Fruit fly (Drosophila melanogaster) whole organism, embryonic: ENCODE results near the gene CG5254.

ENCODE experiments used
- Asciz ChIP-seq: fragments of 200-800 bp; sonication (Bioruptor generic); optimal IDR thresholded peaks from 2 replicates; lab custom pipeline; 2017; ENCODE audit warnings: missing biosample characterization, mild to moderate bottlenecking, missing genetic modification characterization, missing genetic modification reagents
- Atf3 ChIP-seq: fragments of 200-800 bp; sonication (Bioruptor generic); optimal IDR thresholded peaks from 3 replicates; lab custom pipeline; 2016; ENCODE audit warnings: missing biosample characterization, missing genetic modification characterization
- B-H1 ChIP-seq: fragments of 200-800 bp; sonication (Bioruptor generic); IDR thresholded peaks from 3 replicates; pipeline ENCODE4 v1.3.6; 2022; ENCODE audit warnings: missing biosample characterization, missing genetic modification characterization
- Bgb ChIP-seq: fragments of 200-800 bp; sonication (Bioruptor generic); IDR thresholded peaks from 2 replicates; pipeline ENCODE4 v1.3.6; 2022; ENCODE audit warnings: missing biosample characterization, missing genetic modification characterization; ENCODE audit not compliant: partially characterized antibody
- CG10321 ChIP-seq: fragments of 200-800 bp; sonication (Bioruptor generic); IDR thresholded peaks from 2 replicates; pipeline ENCODE4 v1.3.6; 2022; ENCODE audit warnings: missing biosample characterization, missing genetic modification characterization
- CG11723 ChIP-seq: fragments of 200-800 bp; sonication (Bioruptor generic); optimal IDR thresholded peaks from 2 replicates; lab custom pipeline; 2017; ENCODE audit warnings: missing biosample characterization, mild to moderate bottlenecking, missing genetic modification characterization
- CG12236 ChIP-seq: fragments of 200-800 bp; sonication (Bioruptor generic); optimal IDR thresholded peaks from 2 replicates; lab custom pipeline; 2016; ENCODE audit warnings: missing biosample characterization, missing genetic modification characterization
- CG14014 ChIP-seq: fragments of 200-800 bp; sonication (Bioruptor generic); IDR thresholded peaks from 2 replicates; pipeline ENCODE4 v1.3.6; 2022; ENCODE audit warnings: missing biosample characterization, missing genetic modification characterization
- CG1602 ChIP-seq: fragments of 200-800 bp; sonication (Bioruptor generic); optimal IDR thresholded peaks from 3 replicates; lab custom pipeline; 2016; ENCODE audit warnings: missing biosample characterization, missing genetic modification characterization
- CG16779 ChIP-seq: fragments of 200-800 bp; sonication (Bioruptor generic); IDR thresholded peaks from 2 replicates; pipeline ENCODE4 v1.3.6; 2022; ENCODE audit warnings: missing biosample characterization, missing genetic modification characterization
- CG17186 ChIP-seq: fragments of 200-800 bp; sonication (Bioruptor generic); optimal IDR thresholded peaks from 3 replicates; lab custom pipeline; 2017; ENCODE audit warnings: missing biosample characterization, missing genetic modification reagents, missing genetic modification characterization
- CG1792 ChIP-seq: fragments of 200-800 bp; sonication (Bioruptor generic); optimal IDR thresholded peaks from 2 replicates; lab custom pipeline; 2016; ENCODE audit warnings: missing biosample characterization, missing genetic modification characterization
- CG18262 ChIP-seq: fragments of 200-800 bp; optimal IDR thresholded peaks from 3 replicates; lab custom pipeline; 2019; ENCODE audit warnings: missing biosample characterization, mild to moderate bottlenecking, missing genetic modification characterization, moderate library complexity
- CG31441 ChIP-seq: fragments of 200-800 bp; sonication (Bioruptor generic); IDR thresholded peaks from 2 replicates; pipeline ENCODE4 v1.3.6; 2022; ENCODE audit warnings: missing biosample characterization, missing genetic modification characterization
- CG34422 ChIP-seq: fragments of 200-800 bp; sonication (Bioruptor generic); IDR thresholded peaks from 3 replicates; pipeline ENCODE4 v1.3.6; 2022; ENCODE audit warnings: missing biosample characterization, missing genetic modification characterization
- CG43689 ChIP-seq: fragments of 200-800 bp; sonication (Bioruptor generic); IDR thresholded peaks from 2 replicates; pipeline ENCODE4 v1.3.6; 2022; ENCODE audit warnings: missing biosample characterization, missing genetic modification characterization
- CG6254 ChIP-seq: fragments of 200-800 bp; sonication (Bioruptor generic); optimal IDR thresholded peaks from 3 replicates; lab custom pipeline; 2017; ENCODE audit warnings: mild to moderate bottlenecking, missing biosample characterization, missing genetic modification reagents, missing genetic modification characterization
- CG7786 ChIP-seq: fragments of 200-800 bp; sonication (Bioruptor generic); optimal IDR thresholded peaks from 2 replicates; lab custom pipeline; 2016; ENCODE audit warnings: missing biosample characterization, missing genetic modification characterization
- CG8388 ChIP-seq: fragments of 200-800 bp; sonication (Bioruptor generic); optimal IDR thresholded peaks from 2 replicates; lab custom pipeline; 2019; ENCODE audit warnings: missing biosample characterization, mild to moderate bottlenecking, missing genetic modification characterization, moderate library complexity
- CG8924 ChIP-seq: fragments of 200-800 bp; optimal IDR thresholded peaks from 3 replicates; lab custom pipeline; 2019; ENCODE audit warnings: missing biosample characterization, mild to moderate bottlenecking, missing genetic modification characterization, moderate library complexity
- CrebB ChIP-seq: fragments of 200-800 bp; sonication (Bioruptor generic); optimal IDR thresholded peaks from 3 replicates; lab custom pipeline; 2018; ENCODE audit warnings: missing biosample characterization, mild to moderate bottlenecking, missing genetic modification characterization
- D19B ChIP-seq: fragments of 200-800 bp; sonication (Bioruptor generic); optimal IDR thresholded peaks from 2 replicates; lab custom pipeline; 2017; ENCODE audit warnings: missing biosample characterization, mild to moderate bottlenecking, missing genetic modification characterization
- E2f2 ChIP-seq: fragments of 200-800 bp; sonication (Bioruptor generic); IDR thresholded peaks from 2 replicates; pipeline ENCODE4 v1.3.6; 2022; ENCODE audit warnings: missing biosample characterization, missing genetic modification characterization
- H15 ChIP-seq: fragments of 200-800 bp; sonication (Bioruptor generic); IDR thresholded peaks from 3 replicates; pipeline ENCODE4 v1.3.6; 2022; ENCODE audit warnings: missing biosample characterization, missing genetic modification characterization
- H2.0 ChIP-seq: fragments of 200-800 bp; sonication (Bioruptor generic); IDR thresholded peaks from 2 replicates; pipeline ENCODE4 v1.3.6; 2022; ENCODE audit warnings: missing biosample characterization, missing genetic modification characterization
- Hand ChIP-seq: fragments of 200-800 bp; sonication (Bioruptor generic); optimal IDR thresholded peaks from 2 replicates; lab custom pipeline; 2017; ENCODE audit warnings: mild to moderate bottlenecking, missing biosample characterization, missing genetic modification reagents, missing genetic modification characterization
- Hmr ChIP-seq: fragments of 200-800 bp; sonication (Bioruptor generic); optimal IDR thresholded peaks from 3 replicates; lab custom pipeline; 2017; ENCODE audit warnings: mild to moderate bottlenecking, missing biosample characterization, missing genetic modification reagents, missing genetic modification characterization
- Opbp ChIP-seq: fragments of 200-800 bp; sonication (Bioruptor generic); IDR thresholded peaks from 3 replicates; pipeline ENCODE4 v1.3.6; 2022; ENCODE audit warnings: missing biosample characterization, missing genetic modification characterization; ENCODE audit not compliant: partially characterized antibody
- ash1 ChIP-seq: fragments of 200-800 bp; sonication (Bioruptor generic); optimal IDR thresholded peaks from 2 replicates; lab custom pipeline; 2018; ENCODE audit warnings: missing biosample characterization, mild to moderate bottlenecking, missing genetic modification characterization
- bigmax ChIP-seq: fragments of 200-800 bp; sonication (Bioruptor generic); optimal IDR thresholded peaks from 2 replicates; lab custom pipeline; 2018; ENCODE audit warnings: missing biosample characterization, mild to moderate bottlenecking, missing genetic modification characterization
- btn ChIP-seq: fragments of 200-800 bp; sonication (Bioruptor generic); optimal IDR thresholded peaks from 2 replicates; lab custom pipeline; 2016; ENCODE audit warnings: missing biosample characterization, missing genetic modification characterization
- dysf ChIP-seq: fragments of 200-800 bp; sonication (Bioruptor generic); IDR thresholded peaks from 3 replicates; pipeline ENCODE4 v1.3.6; 2022; ENCODE audit warnings: missing biosample characterization, missing genetic modification characterization
- en ChIP-seq: fragments of 200-800 bp; sonication (Bioruptor generic); optimal IDR thresholded peaks from 2 replicates; lab custom pipeline; 2016; ENCODE audit warnings: missing biosample characterization, missing genetic modification characterization
- exex ChIP-seq: fragments of 200-800 bp; sonication (Bioruptor generic); optimal IDR thresholded peaks from 4 replicates; lab custom pipeline; 2018; ENCODE audit warnings: missing biosample characterization, mild to moderate bottlenecking, missing genetic modification characterization, moderate library complexity
- grn ChIP-seq: fragments of 200-800 bp; sonication (Bioruptor generic); optimal IDR thresholded peaks from 3 replicates; lab custom pipeline; 2017; ENCODE audit warnings: missing biosample characterization, missing genetic modification characterization
- hkb ChIP-seq, 2 experiments: fragments of 200-800 bp in 1 of 2; fragments of >200 bp in 1 of 2; sonication (Bioruptor generic) in 1 of 2; IDR thresholded peaks in 1 of 2; optimal IDR thresholded peaks in 1 of 2; 2 replicates each; pipeline versions ENCODE4 v1.3.6 to Lab custom; 2017 to 2022; ENCODE audit warnings: missing biosample characterization in 1 of 2, missing genetic modification characterization in 1 of 2
- inv ChIP-seq: fragments of 200-800 bp; sonication (Bioruptor generic); IDR thresholded peaks from 2 replicates; pipeline ENCODE4 v1.3.6; 2022; ENCODE audit warnings: missing biosample characterization, missing genetic modification characterization; ENCODE audit not compliant: partially characterized antibody
- lov ChIP-seq, 2 experiments: fragments of 200-800 bp in 1 of 2; fragments of >200 bp in 1 of 2; sonication (Bioruptor generic) in 1 of 2; IDR thresholded peaks in 1 of 2; optimal IDR thresholded peaks in 1 of 2; 2 replicates in 1 of 2; 3 replicates in 1 of 2; pipeline versions ENCODE4 v1.3.6 to Lab custom; 2017 to 2022; ENCODE audit warnings: missing biosample characterization in 1 of 2, missing genetic modification characterization in 1 of 2
- oc ChIP-seq: fragments of 200-800 bp; sonication (Bioruptor generic); optimal IDR thresholded peaks from 2 replicates; lab custom pipeline; 2018; ENCODE audit warnings: missing biosample characterization, mild to moderate bottlenecking, missing genetic modification characterization, moderate library complexity
- pfk ChIP-seq: fragments of 200-800 bp; sonication (Bioruptor generic); optimal IDR thresholded peaks from 2 replicates; lab custom pipeline; 2018; ENCODE audit warnings: missing biosample characterization, mild to moderate bottlenecking, missing genetic modification characterization, moderate library complexity
- pros ChIP-seq: fragments of 200-800 bp; sonication (Bioruptor generic); optimal IDR thresholded peaks from 3 replicates; lab custom pipeline; 2019; ENCODE audit warnings: missing biosample characterization, mild to moderate bottlenecking, missing genetic modification characterization, moderate library complexity
- pzg ChIP-seq: fragments of 200-800 bp; sonication (Bioruptor generic); optimal IDR thresholded peaks from 3 replicates; lab custom pipeline; 2018; ENCODE audit warnings: missing biosample characterization, mild to moderate bottlenecking, missing genetic modification characterization, moderate library complexity
- repo ChIP-seq: fragments of 200-800 bp; sonication (Bioruptor generic); optimal IDR thresholded peaks from 2 replicates; lab custom pipeline; 2016; ENCODE audit warnings: missing biosample characterization, missing genetic modification characterization
- sens ChIP-seq: fragments of 200-800 bp; sonication (Bioruptor generic); peaks from one replicate; lab custom pipeline; 2016; ENCODE audit warnings: missing biosample characterization, missing genetic modification characterization
- sug ChIP-seq: fragments of 200-800 bp; optimal IDR thresholded peaks from 2 replicates; lab custom pipeline; 2019; ENCODE audit warnings: missing biosample characterization, mild to moderate bottlenecking, missing genetic modification characterization, moderate library complexity
- unpg ChIP-seq: fragments of 200-800 bp; sonication (Bioruptor generic); optimal IDR thresholded peaks from 3 replicates; lab custom pipeline; 2018; ENCODE audit warnings: missing biosample characterization, mild to moderate bottlenecking, missing genetic modification characterization, moderate library complexity
- wek ChIP-seq: fragments of 200-800 bp; sonication (Bioruptor generic); optimal IDR thresholded peaks from 3 replicates; lab custom pipeline; 2018; ENCODE audit warnings: missing biosample characterization, mild to moderate bottlenecking, missing genetic modification characterization, moderate library complexity
- wor ChIP-seq: fragments of 200-800 bp; sonication (Bioruptor generic); IDR thresholded peaks from 2 replicates; pipeline ENCODE4 v1.3.6; 2022; ENCODE audit warnings: missing biosample characterization, missing genetic modification characterization

CG5254 gene

dm6 chrX:755642-756332, 5.6 kb downstream of the CG5254 start (continued):
- TF ChIP-seq pfk (GFP tag; lab: Kevin White, UChicago) (no peak), lov (optimal IDR thresholded peaks at IDR 0.05; lab: Kevin White, UChicago) (no peak), lov (GFP tag; IDR thresholded peaks at IDR 0.05; lab: Robert Waterston, UW) (no peak), Asciz (peak; percentile 50), CG14014 (GFP tag; lab: Robert Waterston, UW) (peak; percentile 87), pros (GFP tag; lab: Kevin White, UChicago) (no peak), CG1792 (GFP tag; lab: Kevin White, UChicago) (peak; percentile 87), pzg (GFP tag; lab: Kevin White, UChicago) (peak; percentile 10), inv (no peak), ash1 (GFP tag; lab: Kevin White, UChicago) (peak; percentile 68), CG43689 (GFP tag; lab: Robert Waterston, UW) (peak; percentile 61; the same call in 1 of the 2 replicates), CG12236 (GFP tag; lab: Kevin White, UChicago) (peak; percentile 56), B-H1 (GFP tag; lab: Robert Waterston, UW) (peak; percentile 55; the same call in 1 of the 3 replicates), btn (GFP tag; lab: Kevin White, UChicago) (peak; percentile 32), hkb (optimal IDR thresholded peaks at IDR 0.05; lab: Kevin White, UChicago) (no peak), hkb (GFP tag; IDR thresholded peaks at IDR 0.05; lab: Robert Waterston, UW) (peak; percentile 87), CG6254 (GFP tag; lab: Kevin White, UChicago) (peak; percentile 59), sug (peak; percentile 68), Hmr (GFP tag; lab: Kevin White, UChicago) (peak; percentile 92), CG11723 (peak; percentile 62), bigmax (peak; percentile 18), Bgb (GFP tag; lab: Robert Waterston, UW) (no peak), CG17186 (GFP tag; lab: Kevin White, UChicago) (no peak), grn (GFP tag; lab: Kevin White, UChicago) (peak; percentile 68), wek (GFP tag; lab: Kevin White, UChicago) (peak; percentile 21), Atf3 (GFP tag; lab: Kevin White, UChicago) (peak; percentile 63), CG16779 (GFP tag; lab: Robert Waterston, UW) (peak; percentile 68), en (GFP tag; lab: Kevin White, UChicago) (no peak), E2f2 (peak; percentile 55), Opbp (GFP tag; lab: Robert Waterston, UW) (no peak), CG31441 (peak; percentile 67), CG8388 (GFP tag; lab: Kevin White, UChicago) (peak; percentile 60), unpg (peak; percentile 83), oc (tag; lab: Kevin White, UChicago) (peak; percentile 68), CG7786 (peak; percentile 89), CG10321 (peak; percentile 65), CG18262 (tag; lab: Kevin White, UChicago) (peak; percentile 64), H2.0 (peak; percentile 82), Hand (GFP tag; lab: Kevin White, UChicago) (peak; percentile 87), CG1602 (GFP tag; lab: Kevin White, UChicago) (peak; percentile 46), H15 (GFP tag; lab: Robert Waterston, UW) (peak; percentile 67; the same call in 2 of the 3 replicates), CG34422 (peak; percentile 87), CG8924 (tag; lab: Kevin White, UChicago) (peak; percentile 81), dysf (peak; percentile 90), D19B (GFP tag; lab: Kevin White, UChicago) (peak; percentile 82), sens (peak; percentile 94), CrebB (tag; lab: Kevin White, UChicago) (peak; percentile 69), wor (peak; percentile 32; the same call in 1 of the 2 replicates), exex (tag; lab: Kevin White, UChicago) (peak; percentile 65), repo (GFP tag; lab: Kevin White, UChicago) (peak; percentile 73)
